Worm (Caenorhabditis elegans): ENCODE measurements around the gene unc-104.

DNA sequence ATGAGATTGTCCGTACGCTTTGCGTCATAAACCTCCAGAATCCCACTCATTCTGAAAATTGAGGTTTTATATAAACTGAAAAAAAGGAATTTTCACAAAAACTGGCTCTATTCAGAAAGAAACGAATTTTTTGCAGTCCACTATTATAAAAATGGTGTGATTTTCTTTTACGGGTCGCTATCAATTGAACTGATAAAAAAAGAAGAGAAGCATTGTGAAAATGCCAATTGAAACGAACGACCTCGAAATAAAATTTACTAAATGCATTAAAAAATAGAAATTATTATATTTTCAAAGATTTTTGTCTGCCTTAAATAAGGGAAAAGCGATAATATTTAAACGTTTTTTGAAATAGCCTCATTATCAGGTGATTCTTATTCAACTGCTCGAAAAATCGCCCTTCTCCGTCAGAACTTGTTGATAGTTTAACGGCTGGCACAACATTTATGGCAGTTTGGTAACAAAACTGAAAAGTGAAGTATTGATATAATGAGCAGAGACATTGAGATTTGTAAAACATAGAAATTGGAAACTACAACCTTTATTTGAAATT, 22.5 kb upstream of the unc-104 start, which contains the start of gene art-1:
- no peak for TF ChIP-seq unc-62 (GFP tag; optimal IDR thresholded peaks at IDR 0.05)
- TF ChIP-seq fkh-10 (GFP tag; optimal IDR thresholded peaks at IDR 0.05), result no peak
- no peak for TF ChIP-seq ztf-4 (tag; optimal IDR thresholded peaks at IDR 0.05)
- TF ChIP-seq lin-39 (tag; optimal IDR thresholded peaks at IDR 0.05), result no peak
- no peak for TF ChIP-seq ztf-11 (tag; optimal IDR thresholded peaks at IDR 0.05)
- no peak for TF ChIP-seq unc-86 (tag; optimal IDR thresholded peaks at IDR 0.05)
- no peak for TF ChIP-seq mef-2 (tag; optimal IDR thresholded peaks at IDR 0.05)
